Worm (Caenorhabditis elegans) whole organism, L4/young adult: ENCODE results near the gene rol-8.
A peak's percentile ranks its signal among the peaks of the same experiment; 100 is the strongest.

Source experiments
- W03F9.2 ChIP-seq: fragments of 150-350 bp; optimal IDR thresholded peaks from 2 replicates; lab custom pipeline; 2014; ENCODE audit warnings: missing biosample characterization, missing genetic modification characterization
- dao-5 ChIP-seq: sonication (generic microtip); optimal IDR thresholded peaks from 2 replicates; lab custom pipeline; 2016; ENCODE audit warnings: missing genotype, missing genetic modification characterization, moderate library complexity, missing compliant biosample characterization
- him-1 ChIP-seq: sonication (generic microtip); optimal IDR thresholded peaks from 2 replicates; lab custom pipeline; 2016; ENCODE audit warnings: missing genotype, missing genetic modification reagents, missing genetic modification characterization, missing compliant biosample characterization

rol-8 gene

DNA sequence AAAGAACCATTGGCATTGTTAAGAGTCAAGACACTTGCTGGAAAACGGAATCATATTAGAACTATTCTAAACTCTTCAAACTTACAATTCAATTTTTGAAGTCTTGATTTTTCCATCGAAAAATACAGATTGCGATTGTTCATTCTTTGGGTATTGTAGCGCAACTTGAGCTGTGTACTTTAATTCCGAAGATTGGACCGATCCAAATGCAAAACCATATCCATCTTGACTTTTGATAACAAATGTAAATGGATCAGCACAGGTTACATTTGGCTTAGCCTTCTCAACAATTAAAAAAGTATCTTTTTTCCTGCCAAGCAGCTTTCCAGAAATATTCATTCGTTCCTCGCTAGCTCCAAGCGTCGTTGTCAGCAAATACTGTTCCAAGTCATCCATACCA is 16.9 kb downstream of the rol-8 start:
- no peak for TF ChIP-seq him-1 (tag; lab: Kevin White, UChicago)
- no peak for TF ChIP-seq W03F9.2
- TF ChIP-seq dao-5 (tag; lab: Kevin White, UChicago) = no peak

DNA sequence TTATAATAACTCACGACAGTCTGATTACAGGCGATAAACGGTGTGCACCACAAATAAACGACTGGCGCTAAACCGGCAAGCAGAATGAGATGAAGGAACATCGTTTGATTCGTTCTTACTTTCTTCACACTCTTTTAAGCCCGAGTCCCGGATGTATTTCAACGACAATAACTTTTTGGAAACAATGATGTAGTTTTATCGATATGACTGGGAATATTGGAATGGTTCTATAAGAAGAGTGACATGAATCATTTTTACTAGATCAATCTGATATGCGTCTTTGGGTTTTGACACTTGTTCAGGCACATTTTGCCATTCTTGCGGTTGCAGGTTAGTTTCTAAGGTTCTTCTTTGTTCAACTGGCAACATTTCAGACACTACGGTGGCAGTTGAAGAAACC is 17.6 kb downstream of the rol-8 start, which contains the start of the genes ZK1290.11 and ZK1290.1:
ZK1290.11 (minus strand) TSS at position 101 of the 400 bp plus-strand sequence.
ZK1290.1 (plus strand) TSS at position 271 of the 400 bp plus-strand sequence.
- TF ChIP-seq him-1 (tag; lab: Kevin White, UChicago) (no peak), W03F9.2 (no peak)

DNA sequence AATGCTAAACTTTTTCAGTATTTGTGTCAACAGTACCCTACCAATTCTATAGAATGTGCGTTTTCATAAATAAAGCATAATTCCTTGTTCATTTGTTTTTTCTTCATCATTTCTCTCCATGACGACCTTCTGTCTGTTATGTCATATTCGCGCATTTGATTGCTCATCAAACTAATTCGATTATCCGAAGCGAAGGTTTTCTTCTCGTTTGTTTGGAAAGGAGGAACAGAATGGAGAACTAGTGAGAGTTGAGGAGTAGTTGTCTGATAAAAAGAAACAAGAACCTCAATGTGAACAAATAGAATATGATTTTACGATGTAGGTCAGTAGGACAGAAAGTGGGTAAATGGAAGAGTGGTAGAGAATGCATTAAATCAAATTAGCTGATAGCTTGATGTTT is 18.7 kb downstream of the rol-8 start:
- TF ChIP-seq W03F9.2 (no peak), him-1 (tag; lab: Kevin White, UChicago) (no peak), dao-5 (tag; lab: Kevin White, UChicago) (no peak)

DNA sequence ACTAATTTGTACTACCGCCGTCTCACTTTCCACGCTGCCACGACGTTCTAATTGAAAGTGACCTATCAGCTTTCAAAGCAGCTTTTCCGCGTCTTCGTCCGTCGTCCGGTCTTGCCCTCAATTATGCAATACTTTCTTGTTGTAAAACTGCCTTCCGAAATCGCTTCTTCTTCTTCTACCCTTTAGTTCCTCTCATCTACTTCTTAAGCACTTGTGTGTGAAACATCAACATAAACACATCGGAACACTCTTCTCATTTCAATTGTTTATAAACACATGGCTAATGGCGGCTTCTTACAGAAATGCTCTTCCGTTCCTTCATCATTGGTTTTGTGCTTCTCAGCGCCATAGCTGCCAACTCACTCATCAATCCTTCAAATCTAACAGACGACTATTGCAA is 26.4 kb downstream of the rol-8 start, which contains the start of gene F35D2.3:
F35D2.3 (plus strand) TSS at position 301 of the 400 bp plus-strand sequence.
- TF ChIP-seq dao-5 (tag; lab: Kevin White, UChicago) (no peak), W03F9.2 (no peak), him-1 (tag; lab: Kevin White, UChicago) (no peak)

DNA sequence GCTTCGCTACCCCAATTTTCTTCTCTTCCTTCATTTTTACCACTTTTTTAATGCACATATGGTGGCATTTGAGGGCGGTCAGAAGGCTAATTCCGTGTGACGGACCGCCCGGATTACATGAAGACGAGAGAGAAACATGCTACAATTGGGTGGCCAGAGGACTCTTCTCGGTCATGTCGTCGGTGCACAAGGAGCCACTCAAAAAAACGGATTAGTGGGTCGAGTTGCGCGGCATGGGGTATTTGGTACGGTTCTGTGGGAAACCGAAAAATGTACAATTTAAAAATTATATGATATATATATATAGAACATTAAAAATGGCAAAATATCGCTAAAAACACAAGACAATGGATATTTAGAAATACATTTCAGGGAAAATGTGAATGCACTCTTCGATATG is 26.9 kb downstream of the rol-8 start:
- no peak for TF ChIP-seq W03F9.2
- no peak for TF ChIP-seq dao-5 (tag; lab: Kevin White, UChicago)
- TF ChIP-seq him-1 (tag; lab: Kevin White, UChicago) = no peak

DNA sequence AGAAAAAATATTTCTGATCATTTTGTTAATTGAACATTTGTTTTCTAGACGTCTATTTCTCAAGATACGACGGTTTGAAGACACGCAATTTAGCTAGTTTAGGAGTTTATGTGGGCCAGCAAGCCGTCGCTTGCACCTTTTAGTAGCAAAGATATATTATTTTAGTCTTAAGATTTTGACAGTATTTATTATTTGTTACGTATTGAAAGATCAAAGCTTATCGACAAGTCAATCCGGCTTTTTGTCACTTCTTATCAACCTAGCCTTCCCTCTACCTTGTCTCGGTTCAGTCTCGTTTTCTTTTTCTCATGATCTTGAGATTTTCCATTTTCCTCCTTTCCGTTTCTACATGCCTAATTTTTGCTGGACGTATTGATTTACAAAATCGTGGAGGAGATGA is 30.2 kb downstream of the rol-8 start, which contains the start of gene F35D2.2:
F35D2.2 (plus strand) TSS at position 301 of the 400 bp plus-strand sequence.
- no peak for TF ChIP-seq W03F9.2

DNA sequence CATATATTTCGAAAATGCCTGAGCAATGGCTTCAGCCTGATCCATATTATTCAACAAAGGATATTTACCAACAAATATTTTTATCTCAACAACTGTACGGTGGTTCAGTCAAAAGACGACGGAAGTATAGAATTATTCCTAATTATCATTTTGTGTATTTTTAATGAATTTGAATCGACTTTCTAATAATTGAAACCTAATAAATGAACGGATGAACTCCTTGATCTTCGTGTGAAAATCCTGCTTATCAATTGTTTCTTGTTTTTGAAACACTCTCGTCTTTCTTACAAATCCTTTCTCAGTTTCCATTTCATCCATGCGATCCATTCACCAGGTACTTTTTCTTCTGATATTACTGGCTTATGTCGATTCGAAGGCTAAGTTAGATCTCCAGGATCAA is 31.7 kb downstream of the rol-8 start, which contains the start of gene F35D2.1:
F35D2.1 (plus strand) TSS at position 301 of the 400 bp plus-strand sequence.
- TF ChIP-seq W03F9.2 = no peak
- no peak for TF ChIP-seq dao-5 (tag; lab: Kevin White, UChicago)
- TF ChIP-seq him-1 (tag; lab: Kevin White, UChicago) = no peak

DNA sequence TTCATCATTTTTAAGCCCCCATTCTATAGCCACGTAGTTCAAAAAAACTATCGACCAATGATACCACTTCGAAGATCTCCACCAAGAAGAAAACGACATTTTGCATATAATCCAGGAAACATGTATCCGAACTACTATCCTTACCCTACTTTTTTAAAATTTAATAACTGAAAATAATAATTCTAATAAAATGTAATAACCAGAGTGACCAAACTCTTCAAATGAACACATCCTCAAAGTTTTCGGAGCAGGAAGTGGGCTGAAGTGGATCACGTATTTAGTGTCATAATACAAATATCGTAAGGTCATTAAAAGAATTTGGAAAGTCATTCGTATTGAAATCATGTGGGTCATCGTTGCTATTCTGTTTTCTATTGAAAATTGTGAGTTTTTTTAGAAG is 33.5 kb downstream of the rol-8 start, which contains the start of gene F35D2.6:
F35D2.6 (plus strand) TSS at position 301 of the 400 bp plus-strand sequence.
- TF ChIP-seq him-1 (tag; lab: Kevin White, UChicago) = no peak
- TF ChIP-seq dao-5 (tag; lab: Kevin White, UChicago) = no peak
- no peak for TF ChIP-seq W03F9.2

DNA sequence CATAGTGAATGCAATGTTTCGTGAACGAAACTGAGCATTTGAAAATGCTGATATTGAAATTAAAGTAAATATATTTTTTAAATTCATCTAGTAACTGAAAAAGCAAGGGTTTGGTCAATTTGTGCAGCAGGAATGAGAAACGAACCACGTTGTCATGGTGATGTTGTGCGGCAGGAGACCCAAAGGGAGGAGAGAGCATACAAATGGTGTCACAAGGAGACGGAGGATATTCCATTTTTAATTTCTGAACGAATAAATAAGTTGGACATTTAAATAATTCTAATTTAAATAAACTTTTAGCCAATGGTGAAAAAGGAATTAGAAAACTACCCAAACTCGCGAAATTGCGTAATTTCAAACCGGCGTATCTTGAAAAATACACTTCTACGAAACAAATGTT is 39.6 kb downstream of the rol-8 start, which contains the start of gene mks-3:
mks-3 (minus strand) TSS at position 101 of the 400 bp plus-strand sequence.
- TF ChIP-seq him-1 (tag; lab: Kevin White, UChicago) = no peak
- no peak for TF ChIP-seq W03F9.2
- TF ChIP-seq dao-5 (tag; lab: Kevin White, UChicago) = no peak

DNA sequence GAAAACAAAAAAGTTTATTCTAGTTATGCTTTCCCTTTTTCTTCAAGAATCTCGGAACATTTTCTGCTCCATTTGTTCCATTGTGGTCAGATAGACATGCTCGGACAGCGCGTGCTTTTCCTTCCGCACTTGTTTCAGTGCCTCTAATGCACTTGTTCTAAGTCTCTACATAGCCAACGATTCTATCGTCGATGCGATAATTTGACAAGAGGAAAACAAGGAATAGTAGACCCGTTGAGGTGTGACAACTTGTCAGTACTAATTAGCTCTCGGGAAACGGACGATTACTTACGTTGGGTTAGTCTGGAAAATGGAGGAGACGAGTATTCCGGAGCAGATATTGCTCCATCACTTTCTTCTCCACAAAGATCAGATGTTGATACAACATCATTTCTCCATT is 44.4 kb downstream of the rol-8 start:
- TF ChIP-seq W03F9.2 = no peak
- TF ChIP-seq him-1 (tag; lab: Kevin White, UChicago) = no peak
- no peak for TF ChIP-seq dao-5 (tag; lab: Kevin White, UChicago)

DNA sequence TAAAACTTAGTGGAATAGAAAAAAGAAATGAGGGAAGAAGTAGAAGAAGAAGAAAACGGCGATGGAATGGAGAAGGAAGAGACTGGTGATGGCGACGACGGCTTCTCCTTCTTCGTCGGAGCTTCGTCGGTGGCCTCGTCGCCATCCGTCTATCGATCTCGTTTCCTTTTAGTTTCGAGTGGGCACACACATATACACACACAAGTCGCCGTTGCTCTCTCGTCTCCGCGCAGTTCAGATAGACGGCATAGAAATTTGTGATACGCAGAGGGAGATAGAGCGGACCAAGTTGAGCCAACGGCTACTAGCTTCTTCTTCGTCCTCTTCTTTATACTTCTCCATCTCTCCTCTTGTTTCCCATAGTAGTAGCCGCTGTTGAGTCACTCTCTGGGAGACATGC is 49.3 kb downstream of the rol-8 start:
- TF ChIP-seq him-1 (tag; lab: Kevin White, UChicago) (peak; percentile 21), W03F9.2 (no peak), dao-5 (tag; lab: Kevin White, UChicago) (no peak)

DNA sequence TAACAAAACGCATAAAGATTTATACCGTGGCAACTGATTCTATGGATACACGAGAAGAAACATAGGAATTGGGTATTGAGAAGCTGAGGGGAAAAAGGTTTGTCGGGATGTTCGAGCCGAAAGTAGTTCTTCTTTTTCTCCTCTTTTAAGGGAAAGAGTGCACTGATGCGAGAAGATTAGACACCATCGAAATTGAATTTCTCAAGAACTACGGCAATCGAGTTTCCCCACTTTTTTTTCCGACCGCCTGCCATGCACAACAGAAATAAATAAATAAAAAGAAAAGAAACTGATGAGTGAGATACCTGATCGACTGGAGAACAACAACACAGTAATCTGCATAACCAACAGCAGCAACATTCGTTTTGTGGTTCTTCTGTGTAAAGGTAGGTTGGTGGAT is 50.4 kb downstream of the rol-8 start:
- TF ChIP-seq him-1 (tag; lab: Kevin White, UChicago) (no peak), W03F9.2 (no peak), dao-5 (tag; lab: Kevin White, UChicago) (no peak)

DNA sequence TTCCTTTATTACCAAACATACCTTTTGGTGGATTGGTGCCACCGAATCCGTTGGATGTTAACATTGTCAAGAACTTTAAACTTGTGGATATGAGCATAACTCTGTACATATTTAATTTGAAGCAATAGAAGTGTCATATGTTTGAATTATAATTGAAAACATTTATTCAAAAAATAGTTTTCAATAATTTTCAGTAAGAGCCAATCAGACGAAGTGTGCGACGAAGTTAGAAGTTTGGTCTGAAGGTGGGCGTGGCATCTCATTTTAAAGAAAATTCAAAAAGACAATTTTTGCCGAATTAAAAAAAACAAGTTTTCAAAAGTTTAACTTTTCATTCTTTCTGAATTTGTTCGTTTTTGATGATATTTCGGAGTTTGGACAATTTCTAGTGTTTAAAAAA is 50.9 kb downstream of the rol-8 start, which contains the start of gene syd-1:
syd-1 (minus strand) TSS at position 101 of the 400 bp plus-strand sequence.
- TF ChIP-seq W03F9.2 (no peak), dao-5 (tag; lab: Kevin White, UChicago) (no peak), him-1 (tag; lab: Kevin White, UChicago) (no peak)
